Worm (Caenorhabditis elegans): ENCODE results near the gene F41E7.2.

ce11 chrX:10307495-10307894 is 34.0 kb downstream of the F41E7.2 start, which contains the start of gene F41E7.7:
- TF ChIP-seq ZK546.5 (tag; optimal IDR thresholded peaks at IDR 0.05) (no peak), lsy-2 (tag; optimal IDR thresholded peaks at IDR 0.05) (no peak), unc-62 (GFP tag; optimal IDR thresholded peaks at IDR 0.05) (no peak), nhr-10 (tag; optimal IDR thresholded peaks at IDR 0.05) (no peak), nhr-237 (tag; optimal IDR thresholded peaks at IDR 0.05) (no peak), mab-5 (tag; optimal IDR thresholded peaks at IDR 0.05) (no peak), dmd-4 (tag; optimal IDR thresholded peaks at IDR 0.05) (no peak), nhr-77 (tag; optimal IDR thresholded peaks at IDR 0.05) (no peak), snpc-4 (tag; optimal IDR thresholded peaks at IDR 0.05) (no peak), alr-1 (tag; optimal IDR thresholded peaks at IDR 0.05) (no peak), fos-1 (tag; optimal IDR thresholded peaks at IDR 0.05) (no peak), zag-1 (tag; optimal IDR thresholded peaks at IDR 0.05) (no peak), mdl-1 (tag; optimal IDR thresholded peaks at IDR 0.05) (no peak), ztf-11 (tag; optimal IDR thresholded peaks at IDR 0.05) (no peak)

Data from whole organism, L2 larva.